Worm (Caenorhabditis elegans) whole organism, early embryonic: Measurements from ENCODE around the gene col-122.

Experiments used
- B0310.2 ChIP-seq: sonication (generic microtip); optimal IDR thresholded peaks from 2 replicates; lab custom pipeline; 2016; ENCODE audit warnings: mild to moderate bottlenecking, missing genetic modification characterization, missing compliant biosample characterization
- F13C5.2 ChIP-seq: sonication (generic microtip); optimal IDR thresholded peaks from 2 replicates; lab custom pipeline; 2017; ENCODE audit warnings: mild to moderate bottlenecking, missing genetic modification characterization, inconsistent platforms, missing compliant biosample characterization
- aly-1 ChIP-seq: sonication (generic microtip); optimal IDR thresholded peaks from 2 replicates; lab custom pipeline; 2016; ENCODE audit warnings: missing genetic modification characterization, missing compliant biosample characterization
- ama-1 ChIP-seq: fragments of 150-350 bp; optimal IDR thresholded peaks from 2 replicates; lab custom pipeline; 2014
- ceh-13 ChIP-seq: fragments of 200-800 bp; sonication (Bioruptor generic); optimal IDR thresholded peaks from 2 replicates; lab custom pipeline; 2018; ENCODE audit warnings: mild to moderate bottlenecking, missing genetic modification characterization, missing compliant biosample characterization
- ceh-36 ChIP-seq: sonication (generic microtip); optimal IDR thresholded peaks from 2 replicates; lab custom pipeline; 2016; ENCODE audit warnings: missing genetic modification characterization, inconsistent platforms, missing compliant biosample characterization
- ets-7 ChIP-seq: sonication (generic microtip); optimal IDR thresholded peaks from 2 replicates; lab custom pipeline; 2016; ENCODE audit warnings: missing genotype, missing genetic modification characterization, missing compliant biosample characterization
- flt-1 ChIP-seq: fragments of 200-800 bp; sonication (Bioruptor generic); IDR thresholded peaks from 2 replicates; pipeline ENCODE4 v1.3.6; 2022; ENCODE audit warnings: missing genetic modification characterization, missing compliant biosample characterization
- hmbx-1 ChIP-seq: sonication (generic microtip); optimal IDR thresholded peaks from 2 replicates; lab custom pipeline; 2016; ENCODE audit warnings: mild to moderate bottlenecking, missing genetic modification characterization, missing compliant biosample characterization
- hmg-4 ChIP-seq: fragments of 200-800 bp; sonication (Bioruptor generic); optimal IDR thresholded peaks from 2 replicates; lab custom pipeline; 2018; ENCODE audit warnings: mild to moderate bottlenecking, missing genetic modification characterization, missing compliant biosample characterization
- hnd-1 ChIP-seq: sonication (generic microtip); optimal IDR thresholded peaks from 2 replicates; lab custom pipeline; 2016; ENCODE audit warnings: missing genetic modification characterization, missing compliant biosample characterization
- pes-1 ChIP-seq: fragments of 200-800 bp; sonication (Bioruptor generic); IDR thresholded peaks from 2 replicates; pipeline ENCODE4 v1.3.6; 2022; ENCODE audit warnings: missing genetic modification reagents, missing genetic modification characterization, missing compliant biosample characterization
- scrt-1 ChIP-seq: fragments of 200-800 bp; sonication (Bioruptor generic); IDR thresholded peaks from 2 replicates; pipeline ENCODE4 v1.3.6; 2022; ENCODE audit warnings: missing genetic modification characterization, missing compliant biosample characterization
- sea-1 ChIP-seq: fragments of 200-800 bp; sonication (Bioruptor generic); conservative IDR thresholded peaks from 2 replicates; pipeline ENCODE4 v1.3.6; 2022; ENCODE audit warnings: missing genetic modification characterization, missing compliant biosample characterization
- tbx-11 ChIP-seq: fragments of 200-800 bp; sonication (Bioruptor generic); IDR thresholded peaks from 2 replicates; pipeline ENCODE4 v1.3.6; 2022; ENCODE audit warnings: missing genetic modification characterization, missing compliant biosample characterization
- tbx-37 ChIP-seq: fragments of 200-800 bp; sonication (Bioruptor generic); conservative IDR thresholded peaks from 2 replicates; pipeline ENCODE4 v1.3.6; 2022; ENCODE audit warnings: missing genetic modification reagents, missing genetic modification characterization, missing compliant biosample characterization
- tra-4 ChIP-seq: sonication (generic microtip); optimal IDR thresholded peaks from 2 replicates; lab custom pipeline; 2017; ENCODE audit warnings: missing genetic modification characterization, missing compliant biosample characterization

col-122 gene

DNA sequence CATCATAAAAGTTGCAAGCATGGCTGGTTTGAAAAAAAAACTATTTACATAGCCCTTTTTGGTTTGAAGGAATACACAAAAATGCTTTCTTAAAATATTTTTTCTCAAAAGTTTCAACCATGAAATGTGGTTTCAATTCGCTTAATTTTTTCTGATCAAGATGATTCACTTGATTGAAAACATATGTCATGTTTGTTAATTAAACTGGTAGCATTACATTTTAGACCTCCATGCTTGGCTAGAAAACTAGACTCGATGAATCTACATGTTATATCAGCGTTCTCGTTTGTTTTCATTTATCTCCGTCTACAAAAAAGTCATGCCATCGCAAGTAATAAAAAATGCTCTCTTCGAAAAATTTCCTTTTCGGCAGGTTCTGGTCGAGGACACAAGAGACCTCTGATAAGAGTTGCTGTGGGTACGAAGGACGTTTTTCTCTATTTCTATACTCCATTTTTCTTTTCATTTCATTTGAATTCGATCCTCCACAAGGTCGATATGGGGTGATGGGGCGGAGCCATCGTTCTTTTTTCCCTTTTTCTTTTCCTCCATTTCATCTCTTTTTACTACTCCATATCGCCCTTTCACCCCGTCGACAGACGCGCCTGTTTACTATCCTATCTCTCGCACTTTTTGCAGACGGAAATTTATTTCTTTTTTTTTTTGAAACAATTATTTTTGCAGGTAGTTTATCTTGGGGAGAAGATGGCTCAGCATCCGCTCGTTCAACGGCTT is 37.3 kb upstream of the col-122 start, which contains the start of gene elo-1:
elo-1 (plus strand) TSS at position 685 of the 735 bp plus-strand sequence.
- TF ChIP-seq ama-1 (no peak), tra-4 (tag; lab: Kevin White, UChicago) (no peak), scrt-1 (no peak), B0310.2 (tag; lab: Kevin White, UChicago) (no peak), hmbx-1 (no peak), ets-7 (no peak), aly-1 (no peak), ceh-36 (tag; lab: Kevin White, UChicago) (no peak), tbx-11 (GFP tag; lab: Robert Waterston, UW) (no peak), pes-1 (GFP tag; lab: Robert Waterston, UW) (no peak)

DNA sequence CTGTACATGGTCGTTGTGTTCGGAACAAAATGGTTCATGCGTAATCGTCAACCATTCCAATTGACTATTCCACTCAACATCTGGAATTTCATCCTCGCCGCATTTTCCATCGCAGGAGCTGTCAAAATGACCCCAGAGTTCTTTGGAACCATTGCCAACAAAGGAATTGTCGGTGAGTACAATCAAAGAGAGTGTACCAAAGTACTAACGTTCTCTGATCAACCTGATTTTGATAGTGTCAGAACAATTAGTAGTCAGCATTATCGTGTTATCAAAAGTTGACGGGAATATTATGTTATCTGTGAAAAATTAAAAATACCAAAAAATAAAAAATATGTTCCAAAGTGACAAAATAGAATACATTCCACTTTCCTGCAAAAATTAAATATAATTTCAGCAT is 36.2 kb upstream of the col-122 start:
- TF ChIP-seq sea-1 (GFP tag; lab: Robert Waterston, UW) = no peak
- no peak for TF ChIP-seq tra-4 (tag; lab: Kevin White, UChicago)
- TF ChIP-seq hnd-1 = no peak
- no peak for TF ChIP-seq ceh-13 (GFP tag; lab: Kevin White, UChicago)
- TF ChIP-seq tbx-37 = no peak
- no peak for TF ChIP-seq ceh-36 (tag; lab: Kevin White, UChicago)
- no peak for TF ChIP-seq pes-1 (GFP tag; lab: Robert Waterston, UW)
- TF ChIP-seq aly-1 = no peak
- TF ChIP-seq F13C5.2 (tag; lab: Kevin White, UChicago) = no peak
- TF ChIP-seq B0310.2 (tag; lab: Kevin White, UChicago) = no peak
- TF ChIP-seq hmg-4 = no peak
- TF ChIP-seq ama-1 = no peak
- no peak for TF ChIP-seq hmbx-1

DNA sequence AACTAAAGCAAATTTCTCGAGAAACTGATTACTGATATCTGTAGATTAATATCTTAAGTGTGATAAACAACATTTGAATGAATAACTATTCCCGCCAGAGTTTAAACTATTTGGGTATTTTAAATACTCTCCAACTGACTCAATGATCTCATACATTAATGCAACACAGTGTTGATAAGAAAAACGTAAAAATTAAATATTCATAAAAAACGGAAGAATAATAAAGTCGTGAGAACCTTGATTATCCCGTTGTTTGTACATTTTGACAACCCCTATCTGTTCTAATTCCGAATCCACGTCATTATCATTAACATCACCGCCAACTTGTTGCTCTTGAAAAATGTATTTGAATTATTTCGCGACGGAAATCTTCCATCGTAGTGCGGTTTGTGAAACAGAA is 33.5 kb upstream of the col-122 start, which contains the start of gene elo-7:
elo-7 (plus strand) TSS at position 301 of the 400 bp plus-strand sequence.
- TF ChIP-seq F13C5.2 (tag; lab: Kevin White, UChicago) (no peak), ceh-13 (GFP tag; lab: Kevin White, UChicago) (no peak), tra-4 (tag; lab: Kevin White, UChicago) (no peak), aly-1 (no peak), ama-1 (no peak), B0310.2 (tag; lab: Kevin White, UChicago) (no peak), sea-1 (GFP tag; lab: Robert Waterston, UW) (no peak), tbx-37 (no peak), hmbx-1 (no peak), pes-1 (GFP tag; lab: Robert Waterston, UW) (no peak)

DNA sequence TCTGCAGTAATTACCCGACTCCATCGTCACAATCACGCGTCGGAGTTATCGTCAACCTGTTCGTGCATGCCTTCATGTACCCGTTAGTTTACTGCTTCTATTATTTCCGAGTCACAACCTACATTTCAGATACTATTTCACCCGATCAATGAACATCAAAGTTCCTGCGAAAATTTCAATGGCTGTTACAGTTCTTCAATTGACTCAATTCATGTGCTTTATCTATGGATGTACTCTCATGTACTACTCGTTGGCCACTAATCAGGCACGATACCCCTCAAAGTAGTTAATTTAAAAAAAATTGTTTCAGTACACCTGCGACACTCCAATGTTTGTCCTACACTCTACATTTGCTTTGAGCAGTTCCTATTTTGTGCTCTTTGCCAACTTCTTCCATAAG is 32.4 kb upstream of the col-122 start:
- TF ChIP-seq F13C5.2 (tag; lab: Kevin White, UChicago) = no peak
- no peak for TF ChIP-seq ets-7
- TF ChIP-seq tbx-37 = no peak
- TF ChIP-seq B0310.2 (tag; lab: Kevin White, UChicago) = no peak
- no peak for TF ChIP-seq hmg-4
- no peak for TF ChIP-seq scrt-1
- no peak for TF ChIP-seq ama-1
- no peak for TF ChIP-seq ceh-13 (GFP tag; lab: Kevin White, UChicago)
- TF ChIP-seq sea-1 (GFP tag; lab: Robert Waterston, UW) = no peak
- TF ChIP-seq ceh-36 (tag; lab: Kevin White, UChicago) = no peak
- TF ChIP-seq tbx-11 (GFP tag; lab: Robert Waterston, UW) = no peak
- TF ChIP-seq hmbx-1 = no peak
- no peak for TF ChIP-seq tra-4 (tag; lab: Kevin White, UChicago)
- no peak for TF ChIP-seq pes-1 (GFP tag; lab: Robert Waterston, UW)
- no peak for TF ChIP-seq aly-1
- no peak for TF ChIP-seq hnd-1

DNA sequence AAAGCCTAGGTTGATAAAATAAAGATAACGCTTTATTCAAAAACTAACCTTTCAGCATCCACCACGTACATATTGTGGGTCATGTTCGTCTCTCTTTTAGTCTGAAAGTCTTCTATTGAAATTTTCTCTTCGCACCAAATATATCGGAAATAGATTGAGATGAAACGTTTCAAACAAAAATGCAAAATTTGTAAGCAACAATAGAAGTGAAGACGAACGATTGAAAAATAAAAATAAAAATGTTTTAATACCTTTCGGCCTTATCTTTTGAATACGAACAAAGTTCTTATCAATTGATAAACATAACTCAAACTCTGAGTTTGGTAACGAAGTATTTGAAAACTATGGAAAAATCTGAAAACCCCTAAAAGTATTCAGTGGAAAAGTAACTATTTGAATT is 30.1 kb upstream of the col-122 start, which contains the start of gene F56H11.2:
F56H11.2 (minus strand) TSS at position 101 of the 400 bp plus-strand sequence.
- TF ChIP-seq tbx-37 (no peak), ceh-13 (GFP tag; lab: Kevin White, UChicago) (no peak), tbx-11 (GFP tag; lab: Robert Waterston, UW) (no peak), ets-7 (no peak)

DNA sequence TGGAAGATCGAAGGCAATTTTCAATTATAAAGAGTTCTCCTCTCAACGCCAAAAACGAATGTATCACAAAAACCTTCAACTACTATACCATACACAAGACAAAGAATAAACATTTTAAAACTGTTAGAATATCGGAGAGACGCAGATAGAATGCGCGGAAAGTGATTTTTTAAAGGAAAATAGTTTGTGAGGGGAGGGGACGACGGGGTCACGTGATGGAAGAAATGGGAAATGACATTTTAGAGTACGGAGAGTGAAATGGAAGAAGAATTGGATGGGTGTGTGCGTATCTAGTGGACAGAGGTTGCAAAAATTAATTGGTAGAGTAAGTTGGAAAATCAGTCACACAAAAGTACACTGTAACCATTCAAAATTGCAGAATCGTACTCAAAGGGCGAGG is 28.8 kb upstream of the col-122 start:
- no peak for TF ChIP-seq pes-1 (GFP tag; lab: Robert Waterston, UW)
- TF ChIP-seq ets-7 = no peak
- no peak for TF ChIP-seq ama-1

DNA sequence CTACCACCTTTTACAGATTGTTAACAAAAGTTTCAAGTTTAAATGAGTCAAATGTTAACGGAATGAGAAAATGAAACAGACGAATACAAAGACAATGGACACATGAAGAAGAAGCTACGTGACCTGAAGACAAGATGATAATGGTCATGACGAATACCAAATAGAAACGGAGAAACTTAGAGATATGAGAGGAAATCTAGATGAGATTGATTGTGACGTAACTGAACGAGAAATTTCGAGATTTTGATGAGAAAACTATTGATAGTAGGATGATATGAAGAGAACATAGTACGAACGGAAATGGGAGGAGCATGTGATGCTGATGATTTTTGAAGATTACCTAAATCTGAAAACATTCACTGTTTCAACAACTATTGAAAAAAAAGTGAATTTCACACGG is 28.1 kb upstream of the col-122 start:
- TF ChIP-seq scrt-1 (no peak), ceh-36 (tag; lab: Kevin White, UChicago) (no peak), hmg-4 (no peak), F13C5.2 (tag; lab: Kevin White, UChicago) (no peak), tbx-11 (GFP tag; lab: Robert Waterston, UW) (no peak), pes-1 (GFP tag; lab: Robert Waterston, UW) (no peak), sea-1 (GFP tag; lab: Robert Waterston, UW) (no peak), tra-4 (tag; lab: Kevin White, UChicago) (no peak), ets-7 (no peak), hnd-1 (no peak), aly-1 (no peak), B0310.2 (tag; lab: Kevin White, UChicago) (no peak), tbx-37 (no peak), flt-1 (GFP tag; lab: Robert Waterston, UW) (no peak)

DNA sequence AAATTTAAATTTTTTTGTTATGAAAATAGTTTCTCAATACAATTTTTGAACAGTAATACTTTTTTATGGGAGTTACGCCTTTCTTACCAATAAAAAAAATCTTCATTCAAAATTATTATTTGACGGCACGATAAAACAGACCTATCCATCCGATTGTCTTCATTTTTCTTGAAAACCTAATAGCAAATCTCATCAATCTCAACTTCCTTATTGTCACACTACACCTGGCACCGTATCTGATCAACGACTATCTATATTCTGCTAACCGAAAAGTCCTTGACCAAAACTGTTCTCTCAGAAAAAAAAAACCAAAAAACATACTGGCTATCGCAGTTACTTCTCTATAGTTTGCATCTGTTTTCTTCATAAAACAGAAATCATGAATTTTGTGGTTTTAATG is 27.1 kb upstream of the col-122 start:
- TF ChIP-seq hnd-1 = no peak
- TF ChIP-seq B0310.2 (tag; lab: Kevin White, UChicago) = no peak
